Worm (Caenorhabditis elegans) whole organism, late embryonic: Measurements from ENCODE around the gene R05D3.9.

Experiments
- K09A11.1 ChIP-seq: sonication (generic microtip); optimal IDR thresholded peaks from 2 replicates; lab custom pipeline; 2017; ENCODE audit warnings: antibody characterized with exemption, mild to moderate bottlenecking, missing genetic modification characterization, missing compliant biosample characterization; ENCODE audit not compliant: insufficient read depth
- Y22D7AL.16 ChIP-seq: sonication (generic microtip); optimal IDR thresholded peaks from 2 replicates; lab custom pipeline; 2016; ENCODE audit warnings: missing genetic modification characterization, missing compliant biosample characterization
- ahr-1 ChIP-seq: sonication (generic microtip); optimal IDR thresholded peaks from 2 replicates; lab custom pipeline; 2016; ENCODE audit warnings: missing genetic modification characterization, missing compliant biosample characterization
- ama-1 ChIP-seq: fragments of 150-350 bp; optimal IDR thresholded peaks from 2 replicates; lab custom pipeline; 2014
- ceh-14 ChIP-seq: sonication (generic microtip); optimal IDR thresholded peaks from 2 replicates; lab custom pipeline; 2016; ENCODE audit warnings: missing genotype, missing genetic modification characterization, missing compliant biosample characterization
- ceh-18 ChIP-seq: sonication (generic microtip); optimal IDR thresholded peaks from 2 replicates; lab custom pipeline; 2016; ENCODE audit warnings: missing genetic modification characterization, missing compliant biosample characterization
- ceh-2 ChIP-seq: sonication (generic microtip); optimal IDR thresholded peaks from 2 replicates; lab custom pipeline; 2016; ENCODE audit warnings: missing genotype, missing genetic modification characterization, missing compliant biosample characterization
- ceh-30 ChIP-seq: fragments of 150-350 bp; optimal IDR thresholded peaks from 2 replicates; lab custom pipeline; 2014; ENCODE audit warnings: missing biosample characterization, missing genetic modification characterization
- ceh-31 ChIP-seq: sonication (generic microtip); optimal IDR thresholded peaks from 2 replicates; lab custom pipeline; 2016; ENCODE audit warnings: missing genetic modification characterization, missing compliant biosample characterization
- ceh-34 ChIP-seq: sonication (generic microtip); optimal IDR thresholded peaks from 2 replicates; lab custom pipeline; 2016; ENCODE audit warnings: mild to moderate bottlenecking, missing genetic modification characterization, missing compliant biosample characterization
- ceh-45 ChIP-seq: fragments of 200-800 bp; sonication (Bioruptor generic); IDR thresholded peaks from 2 replicates; pipeline ENCODE4 v1.3.6; 2022; ENCODE audit warnings: missing genetic modification reagents, missing genetic modification characterization, missing compliant biosample characterization
- che-1 ChIP-seq: sonication (generic microtip); optimal IDR thresholded peaks from 2 replicates; lab custom pipeline; 2016; ENCODE audit warnings: mild to moderate bottlenecking, missing genetic modification characterization, missing compliant biosample characterization
- dmd-4 ChIP-seq: sonication (generic microtip); optimal IDR thresholded peaks from 2 replicates; lab custom pipeline; 2016; ENCODE audit warnings: borderline replicate concordance, missing genetic modification characterization, missing compliant biosample characterization
- dve-1 ChIP-seq: sonication (generic microtip); optimal IDR thresholded peaks from 2 replicates; lab custom pipeline; 2017; ENCODE audit warnings: antibody characterized with exemption, mild to moderate bottlenecking, missing genetic modification characterization, missing compliant biosample characterization
- elt-2 ChIP-seq: sonication (generic microtip); optimal IDR thresholded peaks from 2 replicates; lab custom pipeline; 2016; ENCODE audit warnings: missing genetic modification reagents, missing genetic modification characterization, missing compliant biosample characterization
- ets-4 ChIP-seq: sonication (generic microtip); optimal IDR thresholded peaks from 2 replicates; lab custom pipeline; 2016; ENCODE audit warnings: missing genetic modification characterization, missing compliant biosample characterization
- eyg-1 ChIP-seq: sonication (generic microtip); optimal IDR thresholded peaks from 2 replicates; lab custom pipeline; 2016; ENCODE audit warnings: missing genotype, missing genetic modification characterization, missing compliant biosample characterization
- fkh-6 ChIP-seq: sonication (generic microtip); optimal IDR thresholded peaks from 2 replicates; lab custom pipeline; 2016; ENCODE audit warnings: missing genetic modification characterization, missing compliant biosample characterization
- hlh-30 ChIP-seq: sonication (generic microtip); optimal IDR thresholded peaks from 2 replicates; lab custom pipeline; 2017; ENCODE audit warnings: antibody characterized with exemption, missing genetic modification characterization, missing compliant biosample characterization; ENCODE audit not compliant: insufficient read depth
- hlh-6 ChIP-seq: sonication (generic microtip); optimal IDR thresholded peaks from 2 replicates; lab custom pipeline; 2016; ENCODE audit warnings: missing genotype, missing genetic modification characterization, missing compliant biosample characterization
- lin-11 ChIP-seq: fragments of 200-800 bp; sonication (Bioruptor generic); optimal IDR thresholded peaks from 2 replicates; lab custom pipeline; 2018; ENCODE audit warnings: mild to moderate bottlenecking, missing genetic modification characterization, missing compliant biosample characterization
- madf-2 ChIP-seq: sonication (generic microtip); optimal IDR thresholded peaks from 2 replicates; lab custom pipeline; 2017; ENCODE audit warnings: missing genetic modification characterization, missing compliant biosample characterization
- nfya-1 ChIP-seq: sonication (generic microtip); optimal IDR thresholded peaks from 2 replicates; lab custom pipeline; 2017; ENCODE audit warnings: missing genetic modification characterization, mild to moderate bottlenecking, missing compliant biosample characterization, antibody characterized with exemption, moderate library complexity
- nhr-11 ChIP-seq: fragments of 150-350 bp; optimal IDR thresholded peaks from 2 replicates; lab custom pipeline; 2014; ENCODE audit warnings: missing biosample characterization, missing genetic modification characterization
- pax-1 ChIP-seq: fragments of 150-350 bp; optimal IDR thresholded peaks from 2 replicates; lab custom pipeline; 2014; ENCODE audit warnings: missing biosample characterization, missing genetic modification characterization
- pha-4 ChIP-seq: fragments of 150-350 bp; optimal IDR thresholded peaks from 2 replicates; lab custom pipeline; 2018; ENCODE audit warnings: missing biosample characterization, missing genetic modification reagents, missing genetic modification characterization
- pqm-1 ChIP-seq: sonication (generic microtip); optimal IDR thresholded peaks from 2 replicates; lab custom pipeline; 2016; ENCODE audit warnings: missing genetic modification characterization, missing compliant biosample characterization
- pros-1 ChIP-seq: fragments of 150-350 bp; optimal IDR thresholded peaks from 2 replicates; lab custom pipeline; 2014; ENCODE audit warnings: missing biosample characterization, missing genetic modification reagents, missing genetic modification characterization
- ref-2 ChIP-seq: sonication (generic microtip); optimal IDR thresholded peaks from 2 replicates; lab custom pipeline; 2016; ENCODE audit warnings: missing genetic modification characterization, missing compliant biosample characterization
- rnt-1 ChIP-seq: sonication (generic microtip); optimal IDR thresholded peaks from 2 replicates; lab custom pipeline; 2016; ENCODE audit warnings: missing genetic modification characterization, missing compliant biosample characterization
- sdc-2 ChIP-seq: sonication (generic microtip); optimal IDR thresholded peaks from 2 replicates; lab custom pipeline; 2016; ENCODE audit warnings: missing genotype, missing genetic modification characterization, missing compliant biosample characterization
- syd-9 ChIP-seq: sonication (generic microtip); optimal IDR thresholded peaks from 2 replicates; lab custom pipeline; 2016; ENCODE audit warnings: mild to moderate bottlenecking, missing genetic modification characterization, moderate library complexity, missing compliant biosample characterization
- tbx-2 ChIP-seq: sonication (generic microtip); optimal IDR thresholded peaks from 2 replicates; lab custom pipeline; 2016; ENCODE audit warnings: missing genetic modification characterization, missing compliant biosample characterization
- tbx-7 ChIP-seq: sonication (generic microtip); optimal IDR thresholded peaks from 2 replicates; lab custom pipeline; 2016; ENCODE audit warnings: missing genotype, missing genetic modification characterization, missing compliant biosample characterization
- unc-42 ChIP-seq: sonication (generic microtip); optimal IDR thresholded peaks from 2 replicates; lab custom pipeline; 2016; ENCODE audit warnings: missing genotype, missing genetic modification characterization, missing compliant biosample characterization
- unc-55 ChIP-seq: sonication (generic microtip); optimal IDR thresholded peaks from 2 replicates; lab custom pipeline; 2017; ENCODE audit warnings: missing biosample characterization, missing genetic modification reagents, missing genetic modification characterization
- unc-86 ChIP-seq: sonication (generic microtip); optimal IDR thresholded peaks from 2 replicates; lab custom pipeline; 2016; ENCODE audit warnings: missing genetic modification characterization, missing compliant biosample characterization
- ztf-16 ChIP-seq: sonication (generic microtip); optimal IDR thresholded peaks from 2 replicates; lab custom pipeline; 2017; ENCODE audit warnings: missing genetic modification characterization, missing compliant biosample characterization

R05D3.9 gene

DNA sequence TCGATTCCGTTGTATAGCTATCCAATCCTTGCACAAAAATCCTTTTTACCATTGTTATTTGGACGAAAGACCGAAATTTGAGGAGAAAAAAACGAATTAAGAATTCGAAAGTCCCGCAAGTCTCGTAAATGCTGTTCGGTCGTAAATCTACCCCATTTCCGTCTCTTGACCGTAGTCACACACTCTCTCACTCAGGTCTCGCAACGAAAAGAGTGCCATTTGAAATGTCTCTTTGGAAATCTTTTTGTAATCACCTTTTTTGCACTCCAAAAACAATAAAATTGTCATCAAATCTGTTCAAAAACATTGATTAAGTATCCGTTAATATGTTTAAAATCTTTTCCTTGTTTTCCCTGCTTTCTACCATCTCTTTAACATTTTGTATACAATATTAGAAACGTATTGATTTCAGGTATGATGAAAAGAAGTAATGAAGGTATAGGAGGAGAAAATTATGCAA is 10.3 kb downstream of the R05D3.9 start, which contains the start of the genes R05D3.8 and rfp-1:
R05D3.8 (minus strand) TSS at position 115 of the 460 bp plus-strand sequence.
rfp-1 (plus strand) TSS at position 410 of the 460 bp plus-strand sequence.
- TF ChIP-seq unc-42 (tag; lab: Kevin White, UChicago) (peak; percentile 53), ceh-30 (tag; lab: Kevin White, UChicago) (peak; percentile 15), dve-1 (peak; percentile 44), pax-1 (tag; lab: Kevin White, UChicago) (peak; percentile 47), dmd-4 (tag; lab: Kevin White, UChicago) (no peak), ceh-31 (peak; percentile 49), che-1 (no peak), rnt-1 (tag; lab: Kevin White, UChicago) (peak; percentile 46), ceh-18 (tag; lab: Kevin White, UChicago) (peak; percentile 35), unc-55 (GFP tag; lab: Kevin White, UChicago) (peak; percentile 52), madf-2 (tag; lab: Kevin White, UChicago) (no peak), nfya-1 (tag; lab: Kevin White, UChicago) (peak; percentile 71), K09A11.1 (tag; lab: Kevin White, UChicago) (peak; percentile 13), hlh-30 (tag; lab: Kevin White, UChicago) (peak; percentile 40), ztf-16 (no peak), ets-4 (tag; lab: Kevin White, UChicago) (no peak)
- TF ChIP-seq, all 69 proteins: peak for 11

DNA sequence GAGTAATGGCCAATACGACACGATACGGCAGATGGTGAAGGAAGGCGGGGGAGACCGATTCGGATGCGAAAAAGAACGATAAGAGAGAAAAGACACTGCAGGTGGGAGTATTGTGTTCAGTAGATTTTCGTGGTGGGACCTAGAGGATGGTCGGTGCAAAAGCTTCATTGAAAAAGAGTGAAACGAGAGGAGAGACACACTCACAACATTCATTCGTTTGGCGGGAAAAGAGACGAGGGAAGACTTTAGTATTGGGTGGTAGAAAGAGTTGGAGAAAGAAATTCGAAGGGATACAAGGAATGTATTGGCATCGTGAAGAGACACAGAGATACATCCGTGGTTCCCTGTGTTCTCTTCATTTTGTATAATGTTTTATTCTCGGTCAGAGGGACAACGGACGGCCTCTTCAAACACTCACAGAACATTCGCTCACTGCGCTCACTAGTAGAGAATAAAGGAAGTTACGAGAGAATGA is 12.1 kb downstream of the R05D3.9 start:
- TF ChIP-seq tbx-2 (peak; percentile 60), unc-55 (GFP tag; lab: Kevin White, UChicago) (peak; percentile 14), ama-1 (no peak), ceh-2 (peak; percentile 39), ceh-34 (peak; percentile 70), tbx-7 (tag; lab: Kevin White, UChicago) (peak; percentile 37), pax-1 (tag; lab: Kevin White, UChicago) (no peak), unc-86 (tag; lab: Kevin White, UChicago) (no peak), ref-2 (tag; lab: Kevin White, UChicago) (peak; percentile 26), ceh-14 (peak; percentile 37), pros-1 (tag; lab: Kevin White, UChicago) (peak; percentile 40), sdc-2 (tag; lab: Kevin White, UChicago) (peak; percentile 7), ceh-18 (tag; lab: Kevin White, UChicago) (peak; percentile 81), elt-2 (peak; percentile 14), unc-42 (tag; lab: Kevin White, UChicago) (peak; percentile 55), pqm-1 (tag; lab: Kevin White, UChicago) (no peak), syd-9 (tag; lab: Kevin White, UChicago) (peak; percentile 56), hlh-6 (tag; lab: Kevin White, UChicago) (peak; percentile 25), K09A11.1 (tag; lab: Kevin White, UChicago) (no peak), nfya-1 (tag; lab: Kevin White, UChicago) (peak; percentile 87), fkh-6 (tag; lab: Kevin White, UChicago) (no peak), lin-11 (peak; percentile 8), che-1 (peak; percentile 12), ahr-1 (no peak), ceh-31 (peak; percentile 85), ceh-45 (no peak), nhr-11 (tag; lab: Kevin White, UChicago) (no peak), eyg-1 (tag; lab: Kevin White, UChicago) (peak; percentile 55), Y22D7AL.16 (tag; lab: Kevin White, UChicago) (no peak), hlh-30 (tag; lab: Kevin White, UChicago) (peak; percentile 10)

DNA sequence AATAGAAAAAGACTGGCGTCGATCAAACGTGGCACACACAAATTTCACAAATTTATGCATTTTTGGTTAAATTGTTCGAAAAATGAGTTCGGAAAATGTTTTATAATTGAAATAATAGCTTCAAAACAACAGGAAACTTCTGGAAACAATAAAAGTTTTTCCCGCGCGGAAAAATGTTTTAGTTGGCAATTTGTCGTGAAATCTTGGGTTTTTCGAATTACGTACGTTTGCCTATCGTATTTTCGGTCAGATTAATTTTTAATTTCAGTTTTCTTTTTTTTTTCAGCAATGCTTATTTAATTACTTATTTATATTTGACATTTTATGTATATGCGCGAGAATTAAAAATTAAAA is 13.1 kb downstream of the R05D3.9 start:
- TF ChIP-seq ceh-30 (tag; lab: Kevin White, UChicago) = no peak
- no peak for TF ChIP-seq syd-9 (tag; lab: Kevin White, UChicago)
- no peak for TF ChIP-seq hlh-30 (tag; lab: Kevin White, UChicago)
- TF ChIP-seq pha-4 (tag; lab: Kevin White, UChicago) = no peak
